Worm (Caenorhabditis elegans) whole organism, midembryonic: ENCODE measurements around the gene acdh-8.

ENCODE experiments used
- T22C8.4 ChIP-seq: fragments of 200-800 bp; sonication (Bioruptor generic); IDR thresholded peaks from 2 replicates; pipeline ENCODE4 v1.3.6; 2022; ENCODE audit warnings: missing genetic modification characterization, missing compliant biosample characterization
- cog-1 ChIP-seq: sonication (generic microtip); optimal IDR thresholded peaks from 2 replicates; lab custom pipeline; 2016; ENCODE audit warnings: missing genetic modification characterization, missing compliant biosample characterization
- flt-1 ChIP-seq: fragments of 200-800 bp; sonication (Bioruptor generic); IDR thresholded peaks from 2 replicates; pipeline ENCODE4 v1.3.6; 2022; ENCODE audit warnings: missing genetic modification characterization, missing compliant biosample characterization
- klf-2 ChIP-seq: fragments of 200-800 bp; sonication (Bioruptor generic); conservative IDR thresholded peaks from 2 replicates; pipeline ENCODE4 v1.3.6; 2022; ENCODE audit warnings: missing genetic modification reagents, missing genetic modification characterization, missing compliant biosample characterization
- med-1 ChIP-seq: sonication (generic microtip); optimal IDR thresholded peaks from 2 replicates; lab custom pipeline; 2017; ENCODE audit warnings: missing genetic modification characterization, mild to moderate bottlenecking, missing compliant biosample characterization, antibody characterized with exemption, missing genetic modification reagents; ENCODE audit not compliant: insufficient read depth
- ztf-29 ChIP-seq: fragments of 200-800 bp; sonication (Bioruptor generic); IDR thresholded peaks from 2 replicates; pipeline ENCODE4 v1.3.6; 2022; ENCODE audit warnings: missing genetic modification reagents, missing genetic modification characterization, missing compliant biosample characterization

- TF ChIP-seq klf-2 (GFP tag; lab: Robert Waterston, UW) (no peak), med-1 (GFP tag; lab: Kevin White, UChicago) (no peak), T22C8.4 (GFP tag; lab: Robert Waterston, UW) (no peak), flt-1 (GFP tag; lab: Robert Waterston, UW) (no peak), cog-1 (no peak), ztf-29 (GFP tag; lab: Robert Waterston, UW) (no peak)
Observed at ce11 chrII:5745088-5745487, 49.2 kb upstream of the acdh-8 start, which contains the start of gene F10C1.9.
